Fruit fly (Drosophila melanogaster): ENCODE measurements around the gene dac.

The dac gene

dm6 chr2L:16448451-16449206, 37.2 kb downstream of the dac start, which contains the start of gene CG5888 (continued):
- TF ChIP-seq eyg (GFP tag; optimal IDR thresholded peaks at IDR 0.05), result no peak
- TF ChIP-seq ci (GFP tag; IDR thresholded peaks at IDR 0.05), result peak; percentile 67; the same call in 2 of the 3 replicates
- TF ChIP-seq shn (GFP tag; optimal IDR thresholded peaks at IDR 0.05), result no peak
- peak; percentile 60; the same call in 2 of the 3 replicates for TF ChIP-seq CG11093 (GFP tag; IDR thresholded peaks at IDR 0.05)
- no peak for TF ChIP-seq vnd (GFP tag; IDR thresholded peaks at IDR 0.05; ENCODE audit: partially characterized antibody)
- no peak for TF ChIP-seq Lhr (GFP tag; optimal IDR thresholded peaks at IDR 0.05)
- no peak for TF ChIP-seq MESR4 (GFP tag; optimal IDR thresholded peaks at IDR 0.05)
- TF ChIP-seq CG12299 (tag; optimal IDR thresholded peaks at IDR 0.05), result no peak
- TF ChIP-seq CG16863 (GFP tag; optimal IDR thresholded peaks at IDR 0.05), result no peak
- no peak for TF ChIP-seq CG17802 (tag; optimal IDR thresholded peaks at IDR 0.05)
- peak; percentile 57 for TF ChIP-seq E2f2 (GFP tag; IDR thresholded peaks at IDR 0.05)
- TF ChIP-seq CG9797 (GFP tag; optimal IDR thresholded peaks at IDR 0.05), result no peak
- TF ChIP-seq prd (optimal IDR thresholded peaks at IDR 0.05), result no peak
- TF ChIP-seq prd (GFP tag; IDR thresholded peaks at IDR 0.05), result peak; percentile 76
- TF ChIP-seq MBD-R2 (GFP tag; IDR thresholded peaks at IDR 0.05), result no peak
- TF ChIP-seq sima (GFP tag; optimal IDR thresholded peaks at IDR 0.05), result no peak
- peak; percentile 49 for TF ChIP-seq Deaf1 (tag; optimal IDR thresholded peaks at IDR 0.05)
- no peak for TF ChIP-seq cg (GFP tag; optimal IDR thresholded peaks at IDR 0.05)
- no peak for TF ChIP-seq CG8281 (tag; optimal IDR thresholded peaks at IDR 0.05)
- TF ChIP-seq al (GFP tag; IDR thresholded peaks at IDR 0.05), result peak; percentile 42; the same call in 1 of the 2 replicates
- TF ChIP-seq Atf3 (GFP tag; optimal IDR thresholded peaks at IDR 0.05), result no peak
- TF ChIP-seq ttk (GFP tag; IDR thresholded peaks at IDR 0.05), result no peak; the same call in 1 of the 2 replicates
- TF ChIP-seq seq (GFP tag; IDR thresholded peaks at IDR 0.05), result peak; percentile 83
- no peak for TF ChIP-seq HmgZ (tag; optimal IDR thresholded peaks at IDR 0.05)
- TF ChIP-seq cwo (GFP tag; optimal IDR thresholded peaks at IDR 0.05), result peak; percentile 22
- no peak for TF ChIP-seq Sry-δ (GFP tag; optimal IDR thresholded peaks at IDR 0.05)
- no peak for TF ChIP-seq ase (GFP tag; IDR thresholded peaks at IDR 0.05)
- no peak for TF ChIP-seq repo (GFP tag; optimal IDR thresholded peaks at IDR 0.05)
- TF ChIP-seq aop (GFP tag; IDR thresholded peaks at IDR 0.05), result no peak
- TF ChIP-seq z (GFP tag; IDR thresholded peaks at IDR 0.05), result no peak
- TF ChIP-seq CG7839 (tag; optimal IDR thresholded peaks at IDR 0.05), result peak; percentile 67
- TF ChIP-seq Abd-B (GFP tag; optimal IDR thresholded peaks at IDR 0.05), result no peak
- peak; percentile 45 for TF ChIP-seq CG17359 (tag; optimal IDR thresholded peaks at IDR 0.05)
- no peak for TF ChIP-seq CG18764 (GFP tag; optimal IDR thresholded peaks at IDR 0.05)
- no peak for TF ChIP-seq sqz (GFP tag; optimal IDR thresholded peaks at IDR 0.05)
- TF ChIP-seq BtbVII (GFP tag; optimal IDR thresholded peaks at IDR 0.05), result peak; percentile 28
- TF ChIP-seq croc (GFP tag; conservative IDR thresholded peaks at IDR 0.05), result peak; percentile 69
- no peak for TF ChIP-seq CG6272 (GFP tag; IDR thresholded peaks at IDR 0.05)
- no peak for TF ChIP-seq ERR (GFP tag; optimal IDR thresholded peaks at IDR 0.05)
- TF ChIP-seq NfI (GFP tag; optimal IDR thresholded peaks at IDR 0.05), result peak; percentile 51
- TF ChIP-seq CG2678 (tag; optimal IDR thresholded peaks at IDR 0.05), result peak; percentile 69
- no peak for TF ChIP-seq Hmx (GFP tag; optimal IDR thresholded peaks at IDR 0.05)
- peak; percentile 55 for TF ChIP-seq twi (tag; optimal IDR thresholded peaks at IDR 0.05)
- TF ChIP-seq CG11247 (GFP tag; IDR thresholded peaks at IDR 0.05), result 0 out of 2 replicates have a peak, but pooled peaks have one; percentile 57
- peak; percentile 64 for TF ChIP-seq ssp (GFP tag; IDR thresholded peaks at IDR 0.05)
- TF ChIP-seq wor (GFP tag; IDR thresholded peaks at IDR 0.05), result peak; percentile 68
- peak; percentile 90 for TF ChIP-seq CG7556 (GFP tag; optimal IDR thresholded peaks at IDR 0.05)
- TF ChIP-seq CG30431 (GFP tag; optimal IDR thresholded peaks at IDR 0.05), result peak; percentile 33
- peak; percentile 78 for TF ChIP-seq Xrp1 (GFP tag; IDR thresholded peaks at IDR 0.05)
- TF ChIP-seq CrebB (tag; optimal IDR thresholded peaks at IDR 0.05), result no peak

Measured in whole organism, embryonic.